Worm (Caenorhabditis elegans): ENCODE measurements around the gene mlc-2.

Gene mlc-2

DNA sequence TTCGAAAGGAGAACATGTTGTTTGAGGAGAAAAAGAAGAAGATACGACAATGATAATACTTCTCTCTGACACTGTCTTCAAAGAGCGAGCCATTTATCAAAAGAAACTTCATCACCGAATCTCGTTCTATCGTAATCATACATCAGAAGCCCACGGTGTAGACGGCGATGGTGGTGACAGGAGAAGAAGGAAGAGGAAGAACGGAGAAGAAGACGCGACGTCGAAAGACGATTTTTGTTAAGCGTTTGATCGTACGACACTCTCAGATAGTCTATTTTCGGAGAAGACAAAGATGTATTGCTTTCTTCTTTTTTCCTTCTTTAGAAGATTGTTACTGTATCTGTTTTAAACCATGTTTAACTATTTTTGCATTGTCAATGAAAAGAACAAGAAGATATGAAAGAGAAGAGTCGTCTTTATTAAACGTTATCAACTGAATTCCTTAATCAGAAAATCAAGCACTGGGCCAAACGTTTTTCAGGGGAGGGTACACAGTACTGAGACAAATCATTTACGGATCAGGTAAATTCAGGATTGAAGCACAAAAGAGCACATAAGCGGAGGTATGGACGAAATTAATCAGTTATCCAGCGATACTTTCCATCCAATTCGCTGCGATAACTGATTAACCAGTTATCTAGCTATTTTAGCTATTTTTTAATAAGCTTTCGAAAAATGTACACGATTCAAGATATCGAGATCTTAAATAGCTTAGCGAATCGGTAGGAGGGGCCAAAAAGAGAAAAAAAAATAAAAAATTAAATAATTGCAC is 36.4 kb downstream of the mlc-2 start (continued):
- TF ChIP-seq php-3 (GFP tag; IDR thresholded peaks at IDR 0.05) (no peak), zip-11 (GFP tag; IDR thresholded peaks at IDR 0.05) (no peak), pha-4 (GFP tag; IDR thresholded peaks at IDR 0.05) (no peak), pha-4 (tag; optimal IDR thresholded peaks at IDR 0.05) (no peak), spr-1 (tag; optimal IDR thresholded peaks at IDR 0.05) (no peak), unc-39 (tag; optimal IDR thresholded peaks at IDR 0.05) (no peak)

DNA sequence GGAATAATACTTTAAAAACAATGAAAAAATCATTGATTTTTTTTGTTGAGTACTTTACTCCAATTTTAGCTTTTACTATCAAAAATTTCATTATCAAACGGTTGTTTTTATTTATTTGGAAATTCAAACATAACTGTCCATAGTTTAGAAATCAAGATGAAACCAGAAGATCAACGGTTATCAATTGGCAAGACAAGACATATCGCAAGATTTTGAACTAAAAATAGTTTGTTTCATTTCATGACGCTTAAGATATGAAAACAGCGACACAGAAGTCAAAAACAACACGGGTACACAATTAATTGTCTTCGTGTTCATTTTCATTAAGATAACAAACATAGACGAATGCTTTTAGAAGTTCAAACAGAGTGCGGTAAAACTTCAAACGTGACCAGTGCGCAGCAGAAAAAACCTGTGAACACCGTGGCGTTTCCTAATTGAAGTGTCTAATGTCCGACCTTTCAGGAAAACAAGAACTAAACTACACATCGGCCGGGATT is 38.8 kb downstream of the mlc-2 start:
- TF ChIP-seq madf-9 (GFP tag; conservative IDR thresholded peaks at IDR 0.05) (no peak), nhr-28 (tag; optimal IDR thresholded peaks at IDR 0.05) (peak; percentile 16), spr-3 (GFP tag; optimal IDR thresholded peaks at IDR 0.05) (no peak), aha-1 (tag) (peak; percentile 17), lir-3 (tag; optimal IDR thresholded peaks at IDR 0.05) (no peak), dmd-8 (GFP tag; IDR thresholded peaks at IDR 0.05) (no peak), mdt-29 (GFP tag; IDR thresholded peaks at IDR 0.05) (no peak), nhr-102 (tag; optimal IDR thresholded peaks at IDR 0.05) (no peak), zip-11 (GFP tag; IDR thresholded peaks at IDR 0.05) (no peak), hlh-30 (tag; optimal IDR thresholded peaks at IDR 0.05; ENCODE audit: insufficient read depth) (peak; percentile 16), duxl-1 (tag; optimal IDR thresholded peaks at IDR 0.05; ENCODE audit: poor library complexity) (no peak), nhr-25 (tag; optimal IDR thresholded peaks at IDR 0.05; ENCODE audit: borderline replicate concordance, insufficient read depth) (no peak), ces-1 (GFP tag; optimal IDR thresholded peaks at IDR 0.05) (no peak)

DNA sequence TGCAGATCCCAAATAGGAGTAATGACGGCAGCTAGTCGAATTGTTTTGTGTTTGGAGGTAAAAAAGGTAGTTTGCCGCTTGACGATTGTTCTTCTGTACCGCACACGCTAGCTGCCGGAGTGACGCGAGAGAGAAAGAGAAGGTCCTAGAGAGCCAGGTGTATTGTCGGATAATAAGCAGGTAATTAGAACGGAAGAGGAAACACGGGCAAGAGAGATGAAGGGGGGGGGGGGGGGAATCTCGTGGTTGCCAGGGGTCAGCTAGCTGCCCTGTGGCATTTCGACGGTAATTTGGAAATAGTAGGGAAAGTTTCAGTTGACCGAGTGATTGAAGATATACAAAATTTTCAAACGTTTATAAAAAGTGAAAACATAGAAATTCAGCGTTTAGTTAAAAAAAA is 42.5 kb downstream of the mlc-2 start, which contains the start of gene crb-1:
Gene crb-1, minus strand, starts transcription at position 147 of the 400 bp plus-strand sequence.
- no peak for TF ChIP-seq dmd-9 (GFP tag; IDR thresholded peaks at IDR 0.05)

DNA sequence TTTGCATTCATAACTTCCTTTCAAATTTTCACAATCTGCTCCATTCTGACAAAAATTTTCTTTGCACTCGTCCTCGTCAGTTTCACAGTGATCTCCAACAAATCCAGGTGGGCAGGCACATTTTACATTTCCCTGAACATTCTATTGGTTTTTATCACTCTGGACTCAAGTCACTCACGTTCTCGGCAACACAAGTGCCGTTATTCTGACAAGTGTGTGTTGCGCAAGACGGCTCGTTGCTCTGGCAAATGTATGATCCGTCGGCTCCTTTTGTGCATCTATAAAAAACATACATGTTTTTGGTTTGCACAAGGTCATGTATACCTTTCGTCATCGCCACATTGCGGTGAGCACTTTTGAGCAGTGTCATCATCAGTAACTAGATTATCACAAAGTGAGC is 43.7 kb downstream of the mlc-2 start:
- no peak for TF ChIP-seq nhr-25 (tag; optimal IDR thresholded peaks at IDR 0.05; ENCODE audit: borderline replicate concordance, insufficient read depth)
- no peak for TF ChIP-seq dmd-9 (GFP tag; IDR thresholded peaks at IDR 0.05)
- TF ChIP-seq unc-62 (GFP tag; optimal IDR thresholded peaks at IDR 0.05 in 1 of 2) = peak in 1 of 2 experiments; percentile 10
- no peak for TF ChIP-seq unc-62 (tag; optimal IDR thresholded peaks at IDR 0.05)
- TF ChIP-seq F44E2.7 (GFP tag; IDR thresholded peaks at IDR 0.05) = no peak

DNA sequence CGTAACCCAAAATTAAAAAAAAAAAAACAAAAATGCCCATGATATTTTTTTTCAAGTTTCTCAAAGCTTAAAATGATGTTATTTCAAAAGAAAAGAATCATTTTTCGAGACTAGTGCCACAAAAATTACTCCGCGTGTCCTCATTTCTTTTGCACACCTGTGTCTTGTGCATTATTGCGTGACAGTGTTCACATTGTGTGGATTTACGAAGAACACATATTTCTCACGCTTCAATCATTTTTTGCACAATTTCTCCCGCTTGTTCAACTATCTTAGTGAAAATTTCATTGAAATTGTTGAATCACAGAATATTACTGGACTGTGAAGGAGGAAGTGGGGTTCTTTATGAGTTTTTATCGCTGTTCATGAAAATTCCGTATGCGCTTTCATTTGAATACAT is 47.5 kb downstream of the mlc-2 start:
- TF ChIP-seq aly-2 (tag; optimal IDR thresholded peaks at IDR 0.05) = no peak
- TF ChIP-seq R02D3.7 (tag; optimal IDR thresholded peaks at IDR 0.05) = peak; percentile 59
- TF ChIP-seq nhr-41 (GFP tag; IDR thresholded peaks at IDR 0.05) = no peak
- peak; percentile 7 for TF ChIP-seq mes-2 (tag; optimal IDR thresholded peaks at IDR 0.05; ENCODE audit: poor library complexity, severe bottlenecking)
- peak; percentile 1 for TF ChIP-seq hlh-30 (tag; optimal IDR thresholded peaks at IDR 0.05; ENCODE audit: insufficient read depth)
